Fruit fly (Drosophila melanogaster): ENCODE results near the gene Vps36.

DNA sequence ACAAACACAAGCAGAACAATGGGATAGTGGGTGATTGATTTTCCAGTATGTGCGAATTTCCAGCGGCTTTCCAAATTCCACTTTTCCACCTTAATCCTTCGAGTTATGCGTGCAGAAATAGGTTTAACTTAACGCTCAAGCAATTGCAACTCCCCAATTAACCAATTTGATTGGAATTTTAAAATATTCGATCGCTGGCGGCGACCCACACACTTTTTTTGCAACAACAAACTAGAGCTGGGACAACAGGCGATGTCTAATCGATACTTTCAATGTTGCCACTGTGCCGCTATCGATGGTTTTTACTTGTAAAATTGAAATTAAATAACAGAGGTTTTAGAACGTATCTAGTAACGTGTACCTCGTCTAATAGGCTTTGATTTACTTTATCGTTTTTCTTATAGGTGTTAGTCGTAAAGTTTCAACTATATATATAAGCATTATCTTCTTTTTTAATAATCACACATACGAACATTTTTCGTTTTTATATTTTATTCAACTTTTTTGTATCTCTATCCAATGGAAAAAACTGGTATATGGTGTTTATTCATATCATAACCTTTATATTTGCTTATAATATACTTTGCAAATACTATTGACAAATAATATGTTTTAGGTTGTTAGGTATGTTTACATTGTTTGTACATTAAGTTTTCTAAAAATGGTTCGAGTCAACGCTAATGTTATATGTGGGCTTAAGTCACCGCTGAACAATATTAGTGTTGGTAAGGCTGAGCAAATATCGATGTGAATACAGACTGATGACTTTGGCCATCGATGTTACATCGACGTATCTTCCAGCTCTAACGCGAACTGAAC lies 26.7 kb downstream of the Vps36 start, which contains the start of the genes Abp1 and Tgi:
- no peak for TF ChIP-seq CG34406 (GFP tag; optimal IDR thresholded peaks at IDR 0.05)
- peak; percentile 75 for TF ChIP-seq fkh (GFP tag; optimal IDR thresholded peaks at IDR 0.05)
- no peak for TF ChIP-seq CG32006 (GFP tag; optimal IDR thresholded peaks at IDR 0.05)
- no peak for TF ChIP-seq CG3032 (tag; optimal IDR thresholded peaks at IDR 0.05)
- TF ChIP-seq achi (GFP tag; optimal IDR thresholded peaks at IDR 0.05): no peak
- peak; percentile 64 for TF ChIP-seq Eip78C (GFP tag)
